Worm (Caenorhabditis elegans) whole organism, midembryonic: Measurements from ENCODE around the gene tsp-8.

Experiments used
- T22C8.4 ChIP-seq: fragments of 200-800 bp; sonication (Bioruptor generic); IDR thresholded peaks from 2 replicates; pipeline ENCODE4 v1.3.6; 2022; ENCODE audit warnings: missing genetic modification characterization, missing compliant biosample characterization
- cog-1 ChIP-seq: sonication (generic microtip); optimal IDR thresholded peaks from 2 replicates; lab custom pipeline; 2016; ENCODE audit warnings: missing genetic modification characterization, missing compliant biosample characterization
- flt-1 ChIP-seq: fragments of 200-800 bp; sonication (Bioruptor generic); IDR thresholded peaks from 2 replicates; pipeline ENCODE4 v1.3.6; 2022; ENCODE audit warnings: missing genetic modification characterization, missing compliant biosample characterization
- med-1 ChIP-seq: sonication (generic microtip); optimal IDR thresholded peaks from 2 replicates; lab custom pipeline; 2017; ENCODE audit warnings: missing genetic modification characterization, mild to moderate bottlenecking, missing compliant biosample characterization, antibody characterized with exemption, missing genetic modification reagents; ENCODE audit not compliant: insufficient read depth
- tab-1 ChIP-seq: fragments of 200-800 bp; sonication (Bioruptor generic); IDR thresholded peaks from 2 replicates; pipeline ENCODE4 v1.3.6; 2022; ENCODE audit warnings: missing genetic modification characterization, missing compliant biosample characterization
- ztf-23 ChIP-seq: fragments of 200-800 bp; sonication (Bioruptor generic); IDR thresholded peaks from 2 replicates; pipeline ENCODE4 v1.3.6; 2022; ENCODE audit warnings: missing genetic modification reagents, missing genetic modification characterization, missing compliant biosample characterization
- ztf-29 ChIP-seq: fragments of 200-800 bp; sonication (Bioruptor generic); IDR thresholded peaks from 2 replicates; pipeline ENCODE4 v1.3.6; 2022; ENCODE audit warnings: missing genetic modification reagents, missing genetic modification characterization, missing compliant biosample characterization

DNA sequence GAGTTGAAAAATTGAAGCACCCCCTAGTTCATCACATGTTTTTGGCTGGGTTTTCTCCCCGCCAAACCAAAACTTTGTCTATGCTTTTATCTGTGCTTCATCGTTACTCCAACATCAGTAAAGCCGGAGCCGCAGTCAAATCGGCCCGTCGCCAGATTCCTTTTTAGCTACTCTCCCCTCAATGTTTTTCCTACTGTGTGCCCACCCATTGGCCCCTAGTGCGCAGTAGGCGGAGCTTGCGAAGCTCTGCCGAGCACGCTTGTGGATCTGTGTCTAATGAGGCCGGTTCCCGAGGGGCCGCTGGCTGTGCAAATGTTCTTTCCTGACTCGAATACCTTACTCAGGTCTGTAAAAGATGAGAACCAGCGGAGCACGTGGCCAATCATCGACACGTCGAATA, 47.0 kb upstream of the tsp-8 start:
- no peak for TF ChIP-seq flt-1 (GFP tag; lab: Robert Waterston, UW)
- no peak for TF ChIP-seq med-1 (GFP tag; lab: Kevin White, UChicago)
- no peak for TF ChIP-seq ztf-23 (GFP tag; lab: Robert Waterston, UW)
- TF ChIP-seq tab-1 (GFP tag; lab: Robert Waterston, UW): no peak
- no peak for TF ChIP-seq ztf-29 (GFP tag; lab: Robert Waterston, UW)
- TF ChIP-seq T22C8.4 (GFP tag; lab: Robert Waterston, UW): no peak
- TF ChIP-seq cog-1 (tag; lab: Kevin White, UChicago): no peak
